Worm (Caenorhabditis elegans): ENCODE data around the gene twk-13.
A peak's percentile ranks its signal among the peaks of the same experiment; 100 is the strongest.

twk-13 gene

DNA sequence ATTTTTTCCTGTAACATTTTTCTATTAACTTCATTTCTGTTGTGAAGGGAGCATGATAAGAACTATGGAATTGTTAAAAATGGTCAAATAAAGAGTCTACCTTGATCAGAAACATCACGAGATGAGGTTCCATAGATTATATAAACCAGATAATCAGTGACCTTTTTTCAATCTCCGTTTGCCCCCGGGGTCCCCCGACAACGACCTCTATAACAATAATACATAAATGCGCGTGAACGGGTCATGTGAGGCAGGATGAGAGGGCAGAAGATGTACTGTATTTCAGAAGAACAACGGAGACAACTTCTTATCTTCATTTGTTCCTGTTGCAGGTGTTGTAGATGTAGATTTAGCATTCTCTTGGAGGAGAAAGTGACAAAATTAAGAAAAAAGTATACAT lies 14.0 kb upstream of the twk-13 start:
- TF ChIP-seq dao-5 (tag; optimal IDR thresholded peaks at IDR 0.05) (no peak), him-1 (tag; optimal IDR thresholded peaks at IDR 0.05) (no peak), W03F9.2 (tag; optimal IDR thresholded peaks at IDR 0.05) (no peak)

DNA sequence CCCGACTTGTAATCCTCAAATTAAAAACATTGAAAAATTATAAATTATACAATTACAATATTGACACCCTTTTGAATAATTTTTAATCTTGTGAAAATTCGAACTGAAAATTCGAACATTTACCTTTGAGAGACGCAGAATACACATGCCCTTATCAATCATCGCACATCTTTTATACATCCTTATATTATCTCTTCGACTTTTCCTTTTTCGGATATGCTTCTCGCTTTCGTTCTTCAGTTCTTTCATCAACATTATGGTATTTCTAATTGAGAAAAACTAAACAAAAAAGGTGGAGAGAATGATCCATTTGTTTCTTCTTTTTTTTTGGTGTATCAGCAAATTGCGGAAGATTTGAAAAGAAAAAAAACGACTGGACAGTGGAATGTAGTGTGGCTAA lies 11.6 kb upstream of the twk-13 start:
- TF ChIP-seq dao-5 (tag; optimal IDR thresholded peaks at IDR 0.05) (no peak), him-1 (tag; optimal IDR thresholded peaks at IDR 0.05) (no peak), W03F9.2 (tag; optimal IDR thresholded peaks at IDR 0.05) (no peak)

DNA sequence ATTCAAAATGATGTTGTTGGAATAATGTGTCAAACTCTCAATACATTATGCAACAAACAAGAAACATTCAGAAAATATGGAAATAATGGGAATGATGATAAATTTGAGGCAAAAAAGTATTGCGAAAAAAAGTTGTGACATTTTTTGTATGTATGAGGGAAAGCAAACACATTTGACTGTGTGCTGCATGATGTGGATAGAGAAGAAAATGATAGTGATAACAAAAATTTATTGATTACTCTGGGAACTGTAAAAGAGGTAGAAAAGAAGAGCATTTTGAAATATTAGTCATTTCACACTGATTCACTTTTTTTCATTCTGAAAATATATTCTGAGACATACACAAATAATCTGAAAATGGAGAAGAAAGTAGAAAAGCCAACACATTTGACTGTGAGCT lies 10.1 kb upstream of the twk-13 start:
- TF ChIP-seq dao-5 (tag; optimal IDR thresholded peaks at IDR 0.05) (no peak), W03F9.2 (tag; optimal IDR thresholded peaks at IDR 0.05) (no peak), him-1 (tag; optimal IDR thresholded peaks at IDR 0.05) (no peak)

DNA sequence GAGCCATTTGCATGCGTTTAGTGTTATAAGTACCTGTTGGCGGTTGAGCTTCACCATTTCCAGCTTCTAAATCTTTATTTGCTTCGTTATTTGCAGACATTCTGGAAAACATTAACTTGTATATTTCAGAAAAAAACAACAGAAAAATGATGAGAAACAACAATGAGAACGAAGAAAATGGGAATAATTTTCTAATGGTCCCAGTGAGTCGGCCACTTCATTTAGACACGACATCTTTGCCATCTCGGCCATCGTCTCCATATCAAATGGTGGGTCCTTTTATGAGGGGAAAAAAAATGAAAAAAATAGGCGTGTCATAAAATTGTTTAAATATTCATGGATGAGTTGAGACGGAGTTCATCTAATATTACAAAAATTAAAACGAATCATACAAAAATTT lies 8.0 kb upstream of the twk-13 start, which contains the start of gene snb-2:
TSS of gene snb-2 (minus strand) at position 101 of the 400 bp plus-strand sequence.
- TF ChIP-seq him-1 (tag; optimal IDR thresholded peaks at IDR 0.05): no peak

DNA sequence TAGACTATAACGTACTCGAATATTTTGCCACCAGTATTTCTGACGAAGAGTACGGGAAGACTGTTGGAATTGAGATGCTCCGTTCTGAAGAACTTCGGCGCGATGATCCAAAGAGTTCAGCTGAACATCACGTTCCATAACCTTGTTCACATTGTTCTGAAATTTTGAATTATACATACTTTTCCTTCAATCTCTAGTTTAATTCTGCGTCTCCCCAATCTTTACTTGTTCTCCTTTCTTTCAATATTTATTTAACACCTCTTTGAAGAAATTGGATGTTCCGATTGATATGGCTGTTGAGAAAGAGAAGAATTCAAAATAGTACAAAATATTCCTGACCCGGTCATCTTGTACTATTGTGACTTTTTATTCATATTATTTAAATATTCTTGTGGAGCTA lies 7.1 kb upstream of the twk-13 start, which contains the start of gene F23H12.3:
TSS of gene F23H12.3 (plus strand) at position 301 of the 400 bp plus-strand sequence.
- no peak for TF ChIP-seq W03F9.2 (tag; optimal IDR thresholded peaks at IDR 0.05)
- no peak for TF ChIP-seq him-1 (tag; optimal IDR thresholded peaks at IDR 0.05)
- TF ChIP-seq dao-5 (tag; optimal IDR thresholded peaks at IDR 0.05): no peak

DNA sequence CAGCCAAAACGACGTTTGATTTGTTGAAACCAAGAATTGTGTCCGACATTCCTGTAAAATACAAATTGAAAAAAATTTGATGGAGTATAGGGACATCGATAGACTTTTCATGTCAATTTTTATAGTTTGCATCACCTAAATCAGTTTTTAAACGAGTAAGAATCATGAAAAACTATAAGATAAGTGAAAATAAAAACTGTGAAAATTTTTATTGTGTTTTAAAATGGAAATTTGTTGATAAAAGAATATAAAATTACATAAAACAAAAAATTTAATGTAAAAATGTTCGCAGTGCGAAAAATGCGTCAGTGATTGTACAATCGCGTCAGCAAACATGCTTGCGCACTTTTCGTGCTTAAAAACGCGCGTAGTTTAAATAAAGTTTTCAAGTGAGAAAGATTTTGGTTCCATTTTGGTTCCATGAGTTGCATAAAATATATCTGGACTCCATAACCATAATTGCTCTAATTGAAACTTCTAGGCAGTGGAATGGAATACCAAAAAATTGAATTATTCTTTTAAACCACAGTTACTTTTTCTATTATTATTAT lies 5.7 kb upstream of the twk-13 start, which contains the start of gene tomm-20:
TSS of gene tomm-20 (minus strand) at position 51 of the 551 bp plus-strand sequence.
- no peak for TF ChIP-seq dao-5 (tag; optimal IDR thresholded peaks at IDR 0.05)
- peak; percentile 83 for TF ChIP-seq him-1 (tag; optimal IDR thresholded peaks at IDR 0.05)
- TF ChIP-seq W03F9.2 (tag; optimal IDR thresholded peaks at IDR 0.05): peak; percentile 96

DNA sequence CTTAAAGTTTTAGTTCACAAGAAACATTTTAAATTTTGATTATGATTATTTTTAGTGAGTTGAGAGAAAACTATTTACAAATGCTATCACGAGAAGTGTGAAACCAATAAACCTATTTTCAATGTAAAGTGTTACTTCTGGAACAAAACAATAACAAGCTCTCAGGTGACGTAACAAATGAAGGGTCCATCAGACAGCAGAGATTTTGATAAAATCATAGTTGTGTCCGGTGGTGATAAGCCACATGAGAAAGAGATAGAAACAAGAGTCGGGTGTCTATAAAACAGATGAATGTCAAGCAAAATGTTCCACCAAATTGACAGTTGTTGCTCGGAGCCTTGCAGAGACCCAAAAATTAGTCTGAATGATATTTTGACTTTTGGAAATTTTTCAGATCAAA lies 3.4 kb downstream of the twk-13 start:
- no peak for TF ChIP-seq dao-5 (tag; optimal IDR thresholded peaks at IDR 0.05)
- no peak for TF ChIP-seq him-1 (tag; optimal IDR thresholded peaks at IDR 0.05)

DNA sequence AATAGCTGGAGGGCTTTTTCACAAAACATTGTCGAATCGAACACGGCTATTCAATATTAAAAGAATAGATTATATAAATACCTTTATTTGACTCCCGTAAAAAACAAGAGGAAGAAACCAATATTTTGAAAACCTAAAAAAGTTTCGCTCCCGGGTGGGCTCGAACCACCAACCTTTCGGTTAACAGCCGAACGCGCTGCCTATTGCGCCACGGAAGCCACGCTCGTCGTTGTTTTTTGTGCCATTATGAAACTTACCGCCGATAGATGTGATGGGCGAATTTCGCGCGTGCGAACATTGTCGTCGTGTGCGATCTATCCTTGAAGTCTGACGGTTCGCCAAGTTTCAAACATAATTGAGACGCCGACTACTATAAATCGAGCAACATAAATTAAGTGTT lies 6.0 kb downstream of the twk-13 start:
- TF ChIP-seq him-1 (tag; optimal IDR thresholded peaks at IDR 0.05) (no peak), dao-5 (tag; optimal IDR thresholded peaks at IDR 0.05) (no peak), W03F9.2 (tag; optimal IDR thresholded peaks at IDR 0.05) (no peak)

DNA sequence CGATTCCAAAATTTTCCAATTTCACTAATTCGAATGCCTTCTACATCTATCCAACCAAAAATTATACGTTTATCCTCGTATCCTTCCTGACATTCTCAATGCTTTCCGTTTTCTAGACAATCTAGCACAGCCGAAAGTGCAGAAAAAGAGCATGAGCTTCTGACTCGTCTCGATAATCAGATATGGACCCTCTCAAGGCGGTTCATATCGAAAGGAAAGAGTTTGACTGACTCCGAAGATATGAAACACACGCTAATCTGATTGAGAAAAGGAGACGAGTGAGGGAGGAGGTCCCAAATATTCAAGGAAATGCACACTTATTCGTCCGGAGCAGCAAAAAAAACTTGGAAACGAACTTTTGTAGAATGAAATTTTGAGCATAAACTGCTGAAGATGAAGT lies 8.6 kb downstream of the twk-13 start:
- TF ChIP-seq dao-5 (tag; optimal IDR thresholded peaks at IDR 0.05) (no peak), W03F9.2 (tag; optimal IDR thresholded peaks at IDR 0.05) (no peak), him-1 (tag; optimal IDR thresholded peaks at IDR 0.05) (no peak)

DNA sequence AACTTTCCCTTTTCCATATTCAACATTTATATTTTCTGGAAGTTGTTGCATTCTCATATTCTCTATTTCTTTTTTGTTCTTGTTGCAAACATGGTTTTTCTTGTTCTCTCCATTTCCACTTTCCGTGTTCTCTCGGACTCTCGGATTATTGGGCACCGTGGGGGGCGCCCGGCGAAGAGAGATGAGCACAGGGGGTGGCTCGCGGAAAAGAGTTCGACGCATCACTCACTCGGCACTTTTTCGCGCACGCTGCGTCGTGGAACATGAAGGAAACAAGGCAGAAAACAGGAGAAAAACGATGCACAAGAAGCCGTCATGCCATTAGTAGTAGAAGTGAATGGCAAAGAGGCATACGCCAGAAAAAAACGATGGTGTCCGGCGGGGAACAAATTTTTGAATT lies 11.2 kb downstream of the twk-13 start:
- no peak for TF ChIP-seq him-1 (tag; optimal IDR thresholded peaks at IDR 0.05)
- TF ChIP-seq dao-5 (tag; optimal IDR thresholded peaks at IDR 0.05): no peak
- TF ChIP-seq W03F9.2 (tag; optimal IDR thresholded peaks at IDR 0.05): no peak

DNA sequence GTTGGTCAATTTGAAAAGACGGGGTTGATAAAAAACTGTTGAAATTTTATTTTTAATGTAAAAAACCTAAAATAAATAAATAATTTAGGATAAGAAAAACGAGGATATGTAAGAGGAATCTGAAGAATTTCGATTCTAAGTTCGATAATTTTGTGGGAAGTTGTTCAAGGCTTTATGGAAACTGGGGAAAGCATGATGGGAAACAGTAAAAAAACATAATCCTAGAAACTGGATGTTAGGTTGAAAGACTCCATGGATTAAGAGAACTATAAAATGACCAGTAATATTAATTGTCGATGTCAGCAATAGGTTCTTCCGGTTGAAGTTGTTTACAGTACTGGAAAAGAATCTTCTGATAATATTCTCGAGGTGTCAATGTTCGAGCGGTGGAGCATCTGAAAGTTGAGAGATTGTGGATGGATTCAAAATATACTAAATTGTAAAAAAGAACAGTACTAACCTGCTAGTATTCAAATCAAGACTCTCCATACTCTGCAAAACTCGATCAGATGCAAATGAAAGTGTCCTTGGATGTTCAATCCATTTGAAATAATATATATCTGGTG lies 17.4 kb downstream of the twk-13 start:
- TF ChIP-seq W03F9.2 (tag; optimal IDR thresholded peaks at IDR 0.05): no peak
- TF ChIP-seq dao-5 (tag; optimal IDR thresholded peaks at IDR 0.05): no peak
- TF ChIP-seq him-1 (tag; optimal IDR thresholded peaks at IDR 0.05): no peak

DNA sequence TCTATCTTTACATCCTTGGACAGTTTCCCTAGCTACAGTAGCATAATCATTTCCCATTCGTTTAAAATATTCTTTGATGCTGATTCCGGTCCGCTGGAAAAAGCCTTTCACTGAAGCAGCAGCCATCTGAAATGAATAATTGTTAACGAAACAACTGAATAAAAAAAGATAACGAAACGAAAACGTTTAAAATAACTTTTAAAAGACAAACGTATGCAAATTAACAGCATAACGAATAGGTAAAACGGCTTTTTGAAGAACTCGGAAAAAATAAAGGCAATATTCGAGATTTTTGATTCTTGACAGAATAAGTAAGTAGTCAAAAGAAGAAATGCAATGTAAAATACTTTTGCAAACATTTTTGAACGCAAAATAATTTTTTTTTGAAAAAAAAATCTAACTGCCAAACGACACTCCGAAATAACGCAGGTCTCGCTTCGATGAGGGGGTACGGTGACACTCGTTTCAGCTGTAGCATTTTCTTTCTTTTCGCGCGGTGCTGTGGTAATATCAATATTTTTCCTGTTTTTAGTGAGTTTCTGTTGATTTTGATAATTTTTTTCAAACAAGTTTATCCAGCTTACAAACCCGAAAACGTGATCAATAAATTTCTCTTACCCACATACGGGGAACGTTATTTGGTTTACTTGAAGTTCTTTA lies 19.8 kb downstream of the twk-13 start, which contains the start of the genes R04F11.5 and R04F11.2:
TSS of gene R04F11.5 (minus strand) at position 126 of the 660 bp plus-strand sequence.
TSS of gene R04F11.2 (plus strand) at position 488 of the 660 bp plus-strand sequence.
- TF ChIP-seq dao-5 (tag; optimal IDR thresholded peaks at IDR 0.05) (no peak), him-1 (tag; optimal IDR thresholded peaks at IDR 0.05) (peak; percentile 76), W03F9.2 (tag; optimal IDR thresholded peaks at IDR 0.05) (peak; percentile 83)

DNA sequence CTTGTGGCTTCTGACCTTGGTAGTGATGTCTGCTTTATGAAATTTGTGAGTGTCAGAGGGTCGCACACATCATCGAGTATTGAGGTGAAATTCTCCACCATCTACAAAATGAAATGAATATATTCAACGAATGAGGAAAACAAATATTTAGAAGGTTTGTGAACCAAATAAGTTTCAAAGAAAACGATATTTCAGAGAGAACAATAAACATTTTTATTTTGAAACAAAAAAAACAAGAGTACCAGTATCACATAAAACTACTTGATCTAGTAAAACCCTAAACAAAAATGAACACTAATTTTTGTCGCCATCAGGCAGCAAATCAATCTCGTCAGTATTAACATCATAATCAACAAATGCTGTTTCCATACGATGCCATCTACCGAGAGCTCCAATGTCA lies 20.7 kb downstream of the twk-13 start, which contains the start of gene R04F11.3:
TSS of gene R04F11.3 (minus strand) at position 101 of the 400 bp plus-strand sequence.
- TF ChIP-seq dao-5 (tag; optimal IDR thresholded peaks at IDR 0.05) (no peak), him-1 (tag; optimal IDR thresholded peaks at IDR 0.05) (no peak), W03F9.2 (tag; optimal IDR thresholded peaks at IDR 0.05) (no peak)

DNA sequence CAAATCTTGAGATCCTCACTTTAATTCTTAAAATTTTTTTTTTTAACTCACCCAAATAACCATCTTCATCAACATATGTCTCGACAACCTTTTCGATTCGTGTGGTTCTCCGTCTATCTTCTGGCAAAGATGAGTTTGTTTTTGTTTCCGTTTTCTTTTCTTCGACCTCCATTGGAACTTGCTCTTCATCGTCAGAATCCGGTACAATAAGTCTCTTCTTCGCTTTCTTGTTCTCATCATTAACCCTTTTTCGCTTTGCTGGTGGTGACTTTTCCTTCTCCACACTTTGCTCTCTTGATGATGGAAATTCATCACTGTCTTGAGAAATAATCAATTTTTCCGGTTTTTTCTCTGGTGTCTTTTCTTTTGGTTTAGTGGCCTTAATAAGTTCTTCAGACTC lies 21.7 kb downstream of the twk-13 start:
- no peak for TF ChIP-seq him-1 (tag; optimal IDR thresholded peaks at IDR 0.05)
- TF ChIP-seq W03F9.2 (tag; optimal IDR thresholded peaks at IDR 0.05): no peak

All from whole organism, L4/young adult.